Worm (Caenorhabditis elegans): ENCODE data around the gene aat-4.

aat-4 gene

DNA sequence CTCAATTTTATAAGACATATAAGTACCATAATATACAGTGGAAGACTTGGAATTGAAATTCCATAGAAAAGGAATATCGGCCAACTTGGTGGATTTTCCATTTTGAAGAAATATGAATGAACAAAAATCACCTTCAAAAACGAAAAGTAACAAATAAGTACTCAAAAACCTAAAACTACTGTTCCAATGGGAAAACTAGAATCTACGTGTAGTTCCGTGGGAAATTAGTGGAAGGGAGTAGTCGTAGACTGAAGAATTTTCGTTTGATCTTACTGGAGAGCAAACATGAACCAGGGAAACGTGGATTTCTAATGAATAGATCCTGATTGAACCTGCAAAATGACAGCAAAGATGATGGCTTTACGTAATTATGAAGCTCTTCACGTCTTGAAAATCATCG, 3.6 kb downstream of the aat-4 start, which contains the start of gene srv-31:
TSS of gene srv-31 (minus strand) at position 101 of the 400 bp plus-strand sequence.
- TF ChIP-seq B0310.2 (tag; optimal IDR thresholded peaks at IDR 0.05) (no peak), aly-1 (tag; optimal IDR thresholded peaks at IDR 0.05) (no peak), scrt-1 (GFP tag; IDR thresholded peaks at IDR 0.05) (no peak), hmbx-1 (tag; optimal IDR thresholded peaks at IDR 0.05) (no peak), ceh-13 (GFP tag; optimal IDR thresholded peaks at IDR 0.05) (no peak), hmg-4 (GFP tag; optimal IDR thresholded peaks at IDR 0.05) (no peak), hnd-1 (tag; optimal IDR thresholded peaks at IDR 0.05) (no peak), ets-7 (tag; optimal IDR thresholded peaks at IDR 0.05) (no peak), ceh-36 (tag; optimal IDR thresholded peaks at IDR 0.05) (no peak), pes-1 (GFP tag; IDR thresholded peaks at IDR 0.05) (no peak), sea-1 (GFP tag; conservative IDR thresholded peaks at IDR 0.05) (no peak), ama-1 (optimal IDR thresholded peaks at IDR 0.05) (no peak)

DNA sequence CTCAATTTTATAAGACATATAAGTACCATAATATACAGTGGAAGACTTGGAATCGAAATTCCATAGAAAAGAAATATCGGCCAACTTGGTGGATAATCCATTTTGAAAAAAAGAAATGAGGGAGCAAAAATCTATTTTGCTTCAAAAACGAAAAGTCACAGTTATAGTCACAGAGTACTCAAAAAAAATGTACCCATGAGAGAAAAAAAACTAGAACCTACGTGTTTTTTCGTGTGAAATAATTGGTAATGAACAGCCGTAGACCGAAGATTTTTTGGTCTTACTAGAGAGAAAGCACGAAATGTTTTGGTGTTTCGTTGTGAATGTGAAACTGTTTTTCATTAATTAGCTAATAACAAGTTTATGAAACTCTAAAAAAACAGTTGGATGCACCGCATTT, 6.2 kb downstream of the aat-4 start, which contains the start of gene srv-30:
TSS of gene srv-30 (minus strand) at position 101 of the 400 bp plus-strand sequence.
- TF ChIP-seq ceh-36 (tag; optimal IDR thresholded peaks at IDR 0.05) (no peak), hmbx-1 (tag; optimal IDR thresholded peaks at IDR 0.05) (no peak), B0310.2 (tag; optimal IDR thresholded peaks at IDR 0.05) (no peak), flt-1 (GFP tag; IDR thresholded peaks at IDR 0.05) (no peak), tbx-11 (GFP tag; IDR thresholded peaks at IDR 0.05) (no peak), tra-4 (tag; optimal IDR thresholded peaks at IDR 0.05) (no peak), tbx-37 (GFP tag; conservative IDR thresholded peaks at IDR 0.05) (no peak), sea-1 (GFP tag; conservative IDR thresholded peaks at IDR 0.05) (no peak), ets-7 (tag; optimal IDR thresholded peaks at IDR 0.05) (no peak), ama-1 (optimal IDR thresholded peaks at IDR 0.05) (no peak), ceh-13 (GFP tag; optimal IDR thresholded peaks at IDR 0.05) (no peak), hnd-1 (tag; optimal IDR thresholded peaks at IDR 0.05) (no peak), hmg-4 (GFP tag; optimal IDR thresholded peaks at IDR 0.05) (no peak), pes-1 (GFP tag; IDR thresholded peaks at IDR 0.05) (no peak), F13C5.2 (tag; optimal IDR thresholded peaks at IDR 0.05) (no peak), scrt-1 (GFP tag; IDR thresholded peaks at IDR 0.05) (no peak), aly-1 (tag; optimal IDR thresholded peaks at IDR 0.05) (no peak)

DNA sequence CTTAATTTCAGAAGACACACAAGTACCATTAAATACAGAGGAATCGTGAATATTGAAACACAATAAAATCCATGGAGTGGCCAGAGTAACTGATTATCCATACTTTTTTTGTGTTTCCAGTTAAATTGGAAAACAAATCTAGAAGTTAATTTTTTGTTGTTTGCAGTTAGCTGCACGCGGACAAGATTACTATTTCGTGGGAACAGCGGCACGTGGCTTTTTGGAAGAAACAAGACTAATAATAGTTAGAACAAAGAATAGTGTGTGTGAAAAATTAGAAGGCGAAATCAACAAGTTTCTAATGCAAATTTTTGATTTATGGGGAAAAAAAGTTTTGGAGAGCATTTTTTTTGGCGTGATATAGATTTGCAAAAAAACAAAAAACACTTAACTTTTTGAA, 9.0 kb downstream of the aat-4 start, which contains the start of gene srv-29:
TSS of gene srv-29 (minus strand) at position 101 of the 400 bp plus-strand sequence.
- TF ChIP-seq ama-1 (optimal IDR thresholded peaks at IDR 0.05) (no peak), tbx-37 (GFP tag; conservative IDR thresholded peaks at IDR 0.05) (no peak), aly-1 (tag; optimal IDR thresholded peaks at IDR 0.05) (no peak), ceh-36 (tag; optimal IDR thresholded peaks at IDR 0.05) (no peak), sea-1 (GFP tag; conservative IDR thresholded peaks at IDR 0.05) (no peak), ceh-13 (GFP tag; optimal IDR thresholded peaks at IDR 0.05) (no peak), ets-7 (tag; optimal IDR thresholded peaks at IDR 0.05) (no peak), scrt-1 (GFP tag; IDR thresholded peaks at IDR 0.05) (no peak), hmg-4 (GFP tag; optimal IDR thresholded peaks at IDR 0.05) (no peak), hmbx-1 (tag; optimal IDR thresholded peaks at IDR 0.05) (no peak), B0310.2 (tag; optimal IDR thresholded peaks at IDR 0.05) (no peak), tbx-11 (GFP tag; IDR thresholded peaks at IDR 0.05) (no peak), F13C5.2 (tag; optimal IDR thresholded peaks at IDR 0.05) (no peak), pes-1 (GFP tag; IDR thresholded peaks at IDR 0.05) (no peak), flt-1 (GFP tag; IDR thresholded peaks at IDR 0.05) (no peak), hnd-1 (tag; optimal IDR thresholded peaks at IDR 0.05) (no peak), tra-4 (tag; optimal IDR thresholded peaks at IDR 0.05) (no peak)

DNA sequence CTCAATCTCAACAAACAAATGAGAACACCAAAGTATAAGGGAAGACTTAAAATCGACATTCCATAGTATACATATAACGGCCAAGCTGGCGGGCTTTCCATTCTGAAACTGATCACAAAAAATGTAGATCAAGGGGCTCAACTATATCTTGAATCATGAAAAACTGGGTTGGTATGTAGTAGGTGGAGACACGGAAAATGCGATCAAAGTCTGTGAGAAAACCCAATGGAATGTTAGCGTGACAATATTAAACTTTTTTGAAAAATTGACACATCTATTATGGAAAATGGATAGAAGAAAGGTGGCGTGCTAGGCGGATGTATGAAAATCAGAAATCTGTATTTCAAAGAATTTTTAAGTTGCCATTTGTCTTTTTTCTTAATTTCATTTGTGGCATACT, 12.3 kb downstream of the aat-4 start, which contains the start of gene srv-28:
TSS of gene srv-28 (minus strand) at position 101 of the 400 bp plus-strand sequence.
- TF ChIP-seq sea-1 (GFP tag; conservative IDR thresholded peaks at IDR 0.05) (no peak), scrt-1 (GFP tag; IDR thresholded peaks at IDR 0.05) (no peak), tbx-37 (GFP tag; conservative IDR thresholded peaks at IDR 0.05) (no peak), B0310.2 (tag; optimal IDR thresholded peaks at IDR 0.05) (no peak), flt-1 (GFP tag; IDR thresholded peaks at IDR 0.05) (no peak), aly-1 (tag; optimal IDR thresholded peaks at IDR 0.05) (no peak), hmbx-1 (tag; optimal IDR thresholded peaks at IDR 0.05) (no peak), hmg-4 (GFP tag; optimal IDR thresholded peaks at IDR 0.05) (no peak), ama-1 (optimal IDR thresholded peaks at IDR 0.05) (no peak), ets-7 (tag; optimal IDR thresholded peaks at IDR 0.05) (no peak), hnd-1 (tag; optimal IDR thresholded peaks at IDR 0.05) (no peak), ceh-36 (tag; optimal IDR thresholded peaks at IDR 0.05) (no peak), pes-1 (GFP tag; IDR thresholded peaks at IDR 0.05) (no peak), ceh-13 (GFP tag; optimal IDR thresholded peaks at IDR 0.05) (no peak), tra-4 (tag; optimal IDR thresholded peaks at IDR 0.05) (no peak), tbx-11 (GFP tag; IDR thresholded peaks at IDR 0.05) (no peak), F13C5.2 (tag; optimal IDR thresholded peaks at IDR 0.05) (no peak)

DNA sequence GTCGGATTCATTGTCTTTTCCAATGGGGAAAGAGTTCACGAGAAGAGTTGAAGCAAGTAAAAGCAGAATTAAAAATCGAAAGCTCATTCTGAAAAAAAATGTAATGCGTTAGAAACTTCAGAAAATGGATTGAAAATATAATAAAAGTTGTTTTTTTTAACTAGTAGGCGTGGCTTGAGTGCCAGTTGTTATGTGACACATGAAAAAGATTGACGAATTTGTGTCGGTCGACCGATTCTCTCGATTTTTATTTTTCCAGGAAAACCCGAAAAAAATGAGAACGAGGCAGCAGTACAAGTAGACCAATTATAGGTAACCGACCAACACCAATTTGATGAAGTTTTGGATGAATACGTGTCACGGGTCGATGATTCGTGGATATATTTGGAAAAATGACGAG, 15.8 kb downstream of the aat-4 start, which contains the start of gene nlp-16:
TSS of gene nlp-16 (minus strand) at position 101 of the 400 bp plus-strand sequence.
- TF ChIP-seq aly-1 (tag; optimal IDR thresholded peaks at IDR 0.05) (no peak), ceh-36 (tag; optimal IDR thresholded peaks at IDR 0.05) (no peak), B0310.2 (tag; optimal IDR thresholded peaks at IDR 0.05) (no peak), flt-1 (GFP tag; IDR thresholded peaks at IDR 0.05) (no peak), hmbx-1 (tag; optimal IDR thresholded peaks at IDR 0.05) (no peak), F13C5.2 (tag; optimal IDR thresholded peaks at IDR 0.05) (no peak), ama-1 (optimal IDR thresholded peaks at IDR 0.05) (no peak), tbx-37 (GFP tag; conservative IDR thresholded peaks at IDR 0.05) (no peak), hnd-1 (tag; optimal IDR thresholded peaks at IDR 0.05) (no peak), pes-1 (GFP tag; IDR thresholded peaks at IDR 0.05) (no peak), sea-1 (GFP tag; conservative IDR thresholded peaks at IDR 0.05) (no peak), scrt-1 (GFP tag; IDR thresholded peaks at IDR 0.05) (no peak)

DNA sequence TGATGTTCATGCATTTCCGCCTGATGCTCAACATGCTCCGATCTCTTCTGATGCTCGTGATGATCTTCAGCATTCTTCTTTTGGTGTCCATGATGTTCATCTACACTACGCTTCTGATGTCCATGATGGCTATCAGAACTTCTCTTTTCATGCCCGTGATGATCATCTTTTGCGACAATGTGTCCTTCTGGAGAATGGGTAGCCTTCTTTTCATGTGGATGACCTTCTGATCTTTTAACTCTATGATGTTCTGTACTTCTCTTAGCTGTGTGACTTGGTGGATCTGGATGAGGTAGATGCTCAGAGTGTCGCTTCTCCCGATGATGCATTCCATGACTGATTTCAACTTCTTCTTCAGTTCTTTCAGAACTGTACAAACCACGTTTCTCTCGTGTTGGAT, 16.6 kb downstream of the aat-4 start:
- no peak for TF ChIP-seq ets-7 (tag; optimal IDR thresholded peaks at IDR 0.05)
- TF ChIP-seq B0310.2 (tag; optimal IDR thresholded peaks at IDR 0.05): no peak
- TF ChIP-seq tra-4 (tag; optimal IDR thresholded peaks at IDR 0.05): no peak
- no peak for TF ChIP-seq sea-1 (GFP tag; conservative IDR thresholded peaks at IDR 0.05)
- TF ChIP-seq flt-1 (GFP tag; IDR thresholded peaks at IDR 0.05): no peak
- no peak for TF ChIP-seq hnd-1 (tag; optimal IDR thresholded peaks at IDR 0.05)
- no peak for TF ChIP-seq pes-1 (GFP tag; IDR thresholded peaks at IDR 0.05)
- TF ChIP-seq F13C5.2 (tag; optimal IDR thresholded peaks at IDR 0.05): no peak
- TF ChIP-seq tbx-11 (GFP tag; IDR thresholded peaks at IDR 0.05): no peak
- no peak for TF ChIP-seq hmg-4 (GFP tag; optimal IDR thresholded peaks at IDR 0.05)
- TF ChIP-seq hmbx-1 (tag; optimal IDR thresholded peaks at IDR 0.05): no peak
- no peak for TF ChIP-seq tbx-37 (GFP tag; conservative IDR thresholded peaks at IDR 0.05)
- no peak for TF ChIP-seq ceh-13 (GFP tag; optimal IDR thresholded peaks at IDR 0.05)
